Fruit fly (Drosophila melanogaster): Measurements from ENCODE around the gene Tfb4.

Tfb4 gene

dm6 chr2L:1118149-1118548, 32.3 kb downstream of the Tfb4 start:
- TF ChIP-seq CG14711 (tag; optimal IDR thresholded peaks at IDR 0.05) (no peak), Mnt (GFP tag; optimal IDR thresholded peaks at IDR 0.05) (peak; percentile 28), cnc (optimal IDR thresholded peaks at IDR 0.05) (no peak), cic (GFP tag; optimal IDR thresholded peaks at IDR 0.05) (no peak), Clk (GFP tag; optimal IDR thresholded peaks at IDR 0.05) (no peak), toe (GFP tag; optimal IDR thresholded peaks at IDR 0.05) (peak; percentile 7), CG33017 (tag; optimal IDR thresholded peaks at IDR 0.05) (no peak), tj (GFP tag; optimal IDR thresholded peaks at IDR 0.05) (peak; percentile 27), bab1 (GFP tag; optimal IDR thresholded peaks at IDR 0.05) (no peak), CG12768 (GFP tag; optimal IDR thresholded peaks at IDR 0.05) (no peak), Hr96 (GFP tag; optimal IDR thresholded peaks at IDR 0.05) (no peak), CG11617 (GFP tag; optimal IDR thresholded peaks at IDR 0.05) (no peak), kay (GFP tag; ENCODE audit: borderline replicate concordance) (no peak), CG5204 (GFP tag; optimal IDR thresholded peaks at IDR 0.05) (peak; percentile 39), CG7045 (GFP tag; optimal IDR thresholded peaks at IDR 0.05) (no peak), CG7101 (tag; optimal IDR thresholded peaks at IDR 0.05) (no peak), Crg-1 (GFP tag; optimal IDR thresholded peaks at IDR 0.05) (no peak)

- TF ChIP-seq CG11617 (GFP tag; optimal IDR thresholded peaks at IDR 0.05) (no peak), Mnt (GFP tag; optimal IDR thresholded peaks at IDR 0.05) (peak; percentile 57), CG33017 (tag; optimal IDR thresholded peaks at IDR 0.05) (peak; percentile 18), CG7101 (tag; optimal IDR thresholded peaks at IDR 0.05) (no peak), Crg-1 (GFP tag; optimal IDR thresholded peaks at IDR 0.05) (no peak), cic (GFP tag; optimal IDR thresholded peaks at IDR 0.05) (peak; percentile 99), bab1 (GFP tag; optimal IDR thresholded peaks at IDR 0.05) (no peak), pad (GFP tag; optimal IDR thresholded peaks at IDR 0.05) (no peak), Hr96 (GFP tag; optimal IDR thresholded peaks at IDR 0.05) (peak; percentile 34), CG7045 (GFP tag; optimal IDR thresholded peaks at IDR 0.05) (peak; percentile 26), kay (GFP tag; ENCODE audit: borderline replicate concordance) (peak; percentile 97), CG12768 (GFP tag; optimal IDR thresholded peaks at IDR 0.05) (peak; percentile 82), toe (GFP tag; optimal IDR thresholded peaks at IDR 0.05) (peak; percentile 26), tj (GFP tag; optimal IDR thresholded peaks at IDR 0.05) (no peak), cnc (optimal IDR thresholded peaks at IDR 0.05) (no peak), CG1620 (GFP tag; optimal IDR thresholded peaks at IDR 0.05) (no peak)
These were observed 33.7 kb downstream of the Tfb4 start for dm6 chr2L:1116661-1117322.

dm6 chr2L:1114230-1114629, 36.2 kb downstream of the Tfb4 start:
- peak; percentile 45 for TF ChIP-seq cic (GFP tag; optimal IDR thresholded peaks at IDR 0.05)
- peak; percentile 49 for TF ChIP-seq Clk (GFP tag; optimal IDR thresholded peaks at IDR 0.05)
- no peak for TF ChIP-seq toe (GFP tag; optimal IDR thresholded peaks at IDR 0.05)
- peak; percentile 2 for TF ChIP-seq Mnt (GFP tag; optimal IDR thresholded peaks at IDR 0.05)
- TF ChIP-seq CG7101 (tag; optimal IDR thresholded peaks at IDR 0.05) = no peak
- no peak for TF ChIP-seq pad (GFP tag; optimal IDR thresholded peaks at IDR 0.05)
- TF ChIP-seq tj (GFP tag; optimal IDR thresholded peaks at IDR 0.05) = peak; percentile 8
- no peak for TF ChIP-seq CG7045 (GFP tag; optimal IDR thresholded peaks at IDR 0.05)
- TF ChIP-seq cnc (optimal IDR thresholded peaks at IDR 0.05) = no peak
- TF ChIP-seq CG33017 (tag; optimal IDR thresholded peaks at IDR 0.05) = peak; percentile 9
- TF ChIP-seq Hr96 (GFP tag; optimal IDR thresholded peaks at IDR 0.05) = no peak
- peak; percentile 6 for TF ChIP-seq CG12768 (GFP tag; optimal IDR thresholded peaks at IDR 0.05)
- peak; percentile 1 for TF ChIP-seq ovo (GFP tag; optimal IDR thresholded peaks at IDR 0.05)
- TF ChIP-seq bab1 (GFP tag; optimal IDR thresholded peaks at IDR 0.05) = no peak

- TF ChIP-seq Clk (GFP tag; optimal IDR thresholded peaks at IDR 0.05) (no peak), Mnt (GFP tag; optimal IDR thresholded peaks at IDR 0.05) (no peak), CG5204 (GFP tag; optimal IDR thresholded peaks at IDR 0.05) (no peak)
These were observed 37.8 kb downstream of the Tfb4 start, which contains the start of gene CG14340 for dm6 chr2L:1112641-1113040. Gene CG14340, plus strand, starts transcription at chr2L:1112941.

dm6 chr2L:1108029-1108688, 42.3 kb downstream of the Tfb4 start, which contains the start of the genes PolrMT and CG14339:
Gene PolrMT, minus strand, starts transcription at chr2L:1108373.
Gene CG14339, plus strand, starts transcription at chr2L:1108540.
- TF ChIP-seq Hr96 (GFP tag; optimal IDR thresholded peaks at IDR 0.05) = no peak
- TF ChIP-seq CG33017 (tag; optimal IDR thresholded peaks at IDR 0.05) = peak; percentile 9
- no peak for TF ChIP-seq cnc (optimal IDR thresholded peaks at IDR 0.05)
- TF ChIP-seq pad (GFP tag; optimal IDR thresholded peaks at IDR 0.05) = no peak
- TF ChIP-seq CG5204 (GFP tag; optimal IDR thresholded peaks at IDR 0.05) = no peak
- no peak for TF ChIP-seq CG14711 (tag; optimal IDR thresholded peaks at IDR 0.05)
- no peak for TF ChIP-seq CG7045 (GFP tag; optimal IDR thresholded peaks at IDR 0.05)
- no peak for TF ChIP-seq CG7101 (tag; optimal IDR thresholded peaks at IDR 0.05)
- TF ChIP-seq kay (GFP tag; ENCODE audit: borderline replicate concordance) = no peak
- TF ChIP-seq CG12768 (GFP tag; optimal IDR thresholded peaks at IDR 0.05) = peak; percentile 21
- TF ChIP-seq CG1620 (GFP tag; optimal IDR thresholded peaks at IDR 0.05) = no peak
- peak; percentile 42 for TF ChIP-seq cic (GFP tag; optimal IDR thresholded peaks at IDR 0.05)
- TF ChIP-seq CG11617 (GFP tag; optimal IDR thresholded peaks at IDR 0.05) = peak; percentile 45
- no peak for TF ChIP-seq Clk (GFP tag; optimal IDR thresholded peaks at IDR 0.05)
- peak; percentile 45 for TF ChIP-seq Crg-1 (GFP tag; optimal IDR thresholded peaks at IDR 0.05)
- peak; percentile 94 for TF ChIP-seq tj (GFP tag; optimal IDR thresholded peaks at IDR 0.05)
- TF ChIP-seq ovo (GFP tag; optimal IDR thresholded peaks at IDR 0.05) = peak; percentile 1
- no peak for TF ChIP-seq toe (GFP tag; optimal IDR thresholded peaks at IDR 0.05)
- peak; percentile 97 for TF ChIP-seq Mnt (GFP tag; optimal IDR thresholded peaks at IDR 0.05)
- TF ChIP-seq bab1 (GFP tag; optimal IDR thresholded peaks at IDR 0.05) = peak; percentile 45
